Fruit fly (Drosophila melanogaster): ENCODE measurements around the gene tomb.
A peak's percentile ranks its signal among the peaks of the same experiment; 100 is the strongest.

The tomb gene

DNA sequence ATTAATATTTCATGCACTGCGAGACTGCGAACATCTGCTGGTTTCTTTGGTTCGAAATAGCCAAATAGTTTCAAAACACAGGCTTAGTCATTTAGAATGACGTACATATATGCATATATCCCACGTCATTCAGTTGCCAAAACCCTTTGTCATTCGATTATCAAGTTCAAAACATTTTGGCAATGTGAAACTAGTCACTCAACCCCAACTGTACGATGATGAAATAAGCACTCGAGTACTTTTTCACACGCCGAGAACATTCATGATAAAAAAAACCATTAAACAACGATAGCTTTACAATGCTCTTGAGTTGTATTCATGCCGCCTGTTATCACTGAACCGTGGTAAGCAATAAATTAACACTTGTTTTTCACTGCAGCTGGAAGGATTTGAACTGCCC is 15.8 kb downstream of the tomb start (continued):
- TF ChIP-seq CG6163 (GFP tag; IDR thresholded peaks at IDR 0.05) = no peak
- no peak for TF ChIP-seq CG6854 (GFP tag; optimal IDR thresholded peaks at IDR 0.05)
- TF ChIP-seq CG11902 (GFP tag; optimal IDR thresholded peaks at IDR 0.05) = no peak
- no peak for TF ChIP-seq Sox15 (GFP tag; optimal IDR thresholded peaks at IDR 0.05)
- no peak for TF ChIP-seq CG4318 (GFP tag; optimal IDR thresholded peaks at IDR 0.05)
- TF ChIP-seq CG6808 (GFP tag; optimal IDR thresholded peaks at IDR 0.05) = no peak
- TF ChIP-seq esn (GFP tag; optimal IDR thresholded peaks at IDR 0.05) = peak; percentile 26
- no peak for TF ChIP-seq topi (GFP tag; optimal IDR thresholded peaks at IDR 0.05)
- TF ChIP-seq CG15336 (GFP tag; IDR thresholded peaks at IDR 0.05) = no peak
- no peak for TF ChIP-seq CG11762 (GFP tag; optimal IDR thresholded peaks at IDR 0.05; ENCODE audit: insufficient read depth)
- no peak for TF ChIP-seq acj6 (GFP tag; optimal IDR thresholded peaks at IDR 0.05)

DNA sequence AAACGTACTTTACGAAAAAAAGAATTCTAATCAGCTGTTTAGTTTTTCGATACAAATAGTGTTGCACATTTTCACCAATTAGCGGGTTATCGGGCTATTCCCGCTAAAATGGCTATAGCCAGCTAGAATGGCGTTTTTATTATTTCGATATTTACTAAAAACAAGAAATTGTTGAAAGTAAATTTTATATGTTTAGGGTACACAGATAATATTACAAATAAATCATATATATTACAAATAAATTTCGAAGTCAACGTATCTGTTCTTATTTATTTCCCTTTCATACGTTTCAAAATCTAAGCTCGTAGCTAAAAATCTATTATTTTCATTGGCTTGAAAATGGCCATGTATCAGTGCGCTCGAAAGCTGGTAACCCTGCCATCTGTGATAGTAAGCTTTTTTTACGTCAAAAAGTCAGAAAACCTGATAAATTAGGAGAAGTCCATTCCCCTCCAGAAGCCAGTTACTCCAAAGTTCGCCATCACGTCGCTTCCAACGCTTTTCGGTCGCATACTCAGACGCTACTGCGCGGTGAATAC is 16.6 kb downstream of the tomb start, which contains the start of the genes CG7382 and cl:
Gene CG7382 (minus strand): TSS at position 51 of the 539 bp plus-strand sequence.
Gene cl (plus strand): TSS at position 290 of the 539 bp plus-strand sequence.
- TF ChIP-seq Eip75B (GFP tag; optimal IDR thresholded peaks at IDR 0.05) (peak; percentile 25), CG6808 (GFP tag; optimal IDR thresholded peaks at IDR 0.05) (peak; percentile 22), Smox (GFP tag; optimal IDR thresholded peaks at IDR 0.05) (no peak), Met (GFP tag; optimal IDR thresholded peaks at IDR 0.05) (no peak), esn (GFP tag; optimal IDR thresholded peaks at IDR 0.05) (peak; percentile 7), dsx (GFP tag; optimal IDR thresholded peaks at IDR 0.05; ENCODE audit: poor library complexity, severe bottlenecking) (peak; percentile 2), CG10631 (GFP tag; optimal IDR thresholded peaks at IDR 0.05) (peak; percentile 38), Gug (GFP tag; IDR thresholded peaks at IDR 0.05) (no peak), ss (GFP tag; optimal IDR thresholded peaks at IDR 0.05) (peak in 1 of 2 experiments; percentile 30), Eip93F (GFP tag; optimal IDR thresholded peaks at IDR 0.05) (no peak), pdm3 (GFP tag; optimal IDR thresholded peaks at IDR 0.05) (no peak), CG11762 (GFP tag; optimal IDR thresholded peaks at IDR 0.05; ENCODE audit: insufficient read depth) (no peak), CG1621 (tag; optimal IDR thresholded peaks at IDR 0.05) (peak; percentile 19), CG11902 (GFP tag; optimal IDR thresholded peaks at IDR 0.05) (peak; percentile 9), net (GFP tag; optimal IDR thresholded peaks at IDR 0.05) (no peak), CG6163 (GFP tag; IDR thresholded peaks at IDR 0.05) (no peak), Eip78C (GFP tag) (no peak), Sox14 (GFP tag; optimal IDR thresholded peaks at IDR 0.05) (peak; percentile 33), achi (GFP tag; optimal IDR thresholded peaks at IDR 0.05) (peak; percentile 48), CG3919 (GFP tag; optimal IDR thresholded peaks at IDR 0.05) (no peak), Sox15 (GFP tag; optimal IDR thresholded peaks at IDR 0.05) (peak; percentile 20), CG6792 (GFP tag; optimal IDR thresholded peaks at IDR 0.05) (peak; percentile 9), fkh (GFP tag; optimal IDR thresholded peaks at IDR 0.05) (no peak), Hr39 (GFP tag; optimal IDR thresholded peaks at IDR 0.05) (peak; percentile 38), cyc (GFP tag; optimal IDR thresholded peaks at IDR 0.05) (peak; percentile 35), CG8119 (GFP tag; IDR thresholded peaks at IDR 0.05) (no peak), lz (GFP tag; optimal IDR thresholded peaks at IDR 0.05) (peak; percentile 48), CG6276 (GFP tag; optimal IDR thresholded peaks at IDR 0.05) (no peak), Hr38 (GFP tag; optimal IDR thresholded peaks at IDR 0.05) (no peak), CG32006 (GFP tag; optimal IDR thresholded peaks at IDR 0.05) (peak; percentile 44), CG6854 (GFP tag; optimal IDR thresholded peaks at IDR 0.05) (no peak), CG3032 (tag; optimal IDR thresholded peaks at IDR 0.05) (peak; percentile 64), CG11294 (GFP tag; IDR thresholded peaks at IDR 0.05) (no peak), Lpt (GFP tag; optimal IDR thresholded peaks at IDR 0.05) (no peak), spab (GFP tag; optimal IDR thresholded peaks at IDR 0.05) (no peak), Hr4 (GFP tag; optimal IDR thresholded peaks at IDR 0.05) (no peak), CG10669 (GFP tag; optimal IDR thresholded peaks at IDR 0.05) (no peak), dac (GFP tag; optimal IDR thresholded peaks at IDR 0.05) (no peak), svp (GFP tag) (no peak), CG34406 (GFP tag; optimal IDR thresholded peaks at IDR 0.05) (peak; percentile 1), Ets96B (tag; optimal IDR thresholded peaks at IDR 0.05) (peak; percentile 27), topi (GFP tag; optimal IDR thresholded peaks at IDR 0.05) (peak; percentile 17), acj6 (GFP tag; optimal IDR thresholded peaks at IDR 0.05) (peak; percentile 53), CG31627 (GFP tag; optimal IDR thresholded peaks at IDR 0.05) (peak; percentile 16), eg (GFP tag; IDR thresholded peaks at IDR 0.05) (no peak; the same call in 2 of the 3 replicates), OdsH (GFP tag; optimal IDR thresholded peaks at IDR 0.05) (peak; percentile 31), vri (GFP tag; optimal IDR thresholded peaks at IDR 0.05) (no peak)

Measured in whole organism, prepupa.